Worm (Caenorhabditis elegans): ENCODE data around the gene cdkl-1.

cdkl-1 gene

DNA sequence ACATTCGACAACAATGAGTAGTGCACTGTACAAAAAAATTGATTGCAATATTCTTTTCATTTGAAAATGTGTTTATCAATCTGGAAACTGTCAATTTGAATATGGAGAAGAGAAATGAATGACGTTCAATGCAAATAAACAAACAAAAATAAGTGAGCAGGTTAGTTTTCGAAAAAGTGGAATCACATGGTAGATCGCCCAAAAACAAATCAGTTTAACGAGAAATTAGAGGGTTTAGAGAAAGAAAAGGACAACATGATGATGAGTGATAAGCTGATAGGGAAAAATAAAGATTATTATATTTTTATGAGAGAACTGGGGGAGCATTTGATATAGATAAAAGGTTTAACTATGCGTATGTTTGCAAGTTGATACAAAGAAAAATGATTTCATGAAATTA is 29.4 kb upstream of the cdkl-1 start, which contains the start of gene T04C12.8:
Gene T04C12.8, minus strand, starts transcription at position 82 of the 400 bp plus-strand sequence.
- no peak for TF ChIP-seq ceh-19 (GFP tag; optimal IDR thresholded peaks at IDR 0.05)
- TF ChIP-seq elt-2 (tag; optimal IDR thresholded peaks at IDR 0.05): peak; percentile 83

- no peak for TF ChIP-seq eyg-1 (tag; optimal IDR thresholded peaks at IDR 0.05)
- no peak for TF ChIP-seq ama-1 (optimal IDR thresholded peaks at IDR 0.05)
- no peak for TF ChIP-seq ceh-30 (tag; optimal IDR thresholded peaks at IDR 0.05)
- TF ChIP-seq ztf-16 (tag; optimal IDR thresholded peaks at IDR 0.05): no peak
- TF ChIP-seq rnt-1 (tag; optimal IDR thresholded peaks at IDR 0.05): no peak
- TF ChIP-seq Y22D7AL.16 (tag; optimal IDR thresholded peaks at IDR 0.05): no peak
- no peak for TF ChIP-seq T23F11.4 (GFP tag; optimal IDR thresholded peaks at IDR 0.05)
- TF ChIP-seq unc-42 (tag; optimal IDR thresholded peaks at IDR 0.05): no peak
Observed at ce11 chrV:11070388-11070787, 28.3 kb upstream of the cdkl-1 start.

ce11 chrV:11071453-11071852 is 27.2 kb upstream of the cdkl-1 start:
- TF ChIP-seq F13H6.1 (tag; optimal IDR thresholded peaks at IDR 0.05): no peak
- no peak for TF ChIP-seq pqm-1 (tag; optimal IDR thresholded peaks at IDR 0.05)
- TF ChIP-seq sox-4 (tag; optimal IDR thresholded peaks at IDR 0.05): no peak
- no peak for TF ChIP-seq ets-4 (tag; optimal IDR thresholded peaks at IDR 0.05)
- TF ChIP-seq ceh-30 (tag; optimal IDR thresholded peaks at IDR 0.05): no peak
- TF ChIP-seq ceh-19 (GFP tag; optimal IDR thresholded peaks at IDR 0.05): no peak
- no peak for TF ChIP-seq ceh-2 (tag; optimal IDR thresholded peaks at IDR 0.05)
- TF ChIP-seq pat-9 (tag; optimal IDR thresholded peaks at IDR 0.05): no peak
- no peak for TF ChIP-seq rnt-1 (tag; optimal IDR thresholded peaks at IDR 0.05)
- TF ChIP-seq pag-3 (tag; optimal IDR thresholded peaks at IDR 0.05; ENCODE audit: borderline replicate concordance): no peak
- TF ChIP-seq ref-2 (tag; optimal IDR thresholded peaks at IDR 0.05): no peak
- TF ChIP-seq dve-1 (tag; optimal IDR thresholded peaks at IDR 0.05): no peak
- no peak for TF ChIP-seq lim-6 (tag; optimal IDR thresholded peaks at IDR 0.05)
- TF ChIP-seq ceh-18 (tag; optimal IDR thresholded peaks at IDR 0.05): no peak
- no peak for TF ChIP-seq ztf-16 (tag; optimal IDR thresholded peaks at IDR 0.05)
- no peak for TF ChIP-seq C38D4.7 (GFP tag; optimal IDR thresholded peaks at IDR 0.05)
- no peak for TF ChIP-seq npax-4 (tag; optimal IDR thresholded peaks at IDR 0.05)
- TF ChIP-seq pha-2 (tag; optimal IDR thresholded peaks at IDR 0.05): no peak
- TF ChIP-seq madf-2 (tag; optimal IDR thresholded peaks at IDR 0.05): no peak

ce11 chrV:11073354-11073753 is 25.3 kb upstream of the cdkl-1 start:
- TF ChIP-seq hlh-6 (tag; optimal IDR thresholded peaks at IDR 0.05) (no peak), unc-55 (GFP tag; optimal IDR thresholded peaks at IDR 0.05) (peak; percentile 2), ceh-34 (tag; optimal IDR thresholded peaks at IDR 0.05) (no peak), ceh-18 (tag; optimal IDR thresholded peaks at IDR 0.05) (peak; percentile 4), pax-1 (tag; optimal IDR thresholded peaks at IDR 0.05) (no peak), Y22D7AL.16 (tag; optimal IDR thresholded peaks at IDR 0.05) (no peak)

DNA sequence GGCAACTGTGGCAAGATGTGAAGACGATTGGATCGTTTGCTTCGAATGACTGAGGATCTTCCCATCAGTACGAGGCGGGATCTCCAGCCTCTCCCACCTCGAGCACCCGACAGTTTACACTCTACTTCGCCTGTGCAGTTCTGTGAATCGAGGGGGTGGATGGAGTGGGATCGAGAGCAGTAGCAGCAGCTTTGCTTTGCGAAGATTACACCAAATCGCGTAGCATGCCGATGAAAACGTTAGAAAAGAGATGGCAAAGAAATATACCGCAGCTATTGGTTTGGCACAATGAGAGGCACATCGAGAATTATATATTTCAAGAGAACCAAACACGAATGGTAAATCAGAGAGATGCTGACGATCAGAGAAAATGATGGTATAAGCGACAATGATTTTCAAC is 24.3 kb upstream of the cdkl-1 start, which contains the start of gene act-3:
Gene act-3, minus strand, starts transcription at position 51 of the 400 bp plus-strand sequence.
- peak; percentile 67 for TF ChIP-seq rnt-1 (tag; optimal IDR thresholded peaks at IDR 0.05)
- peak; percentile 27 for TF ChIP-seq unc-55 (GFP tag; optimal IDR thresholded peaks at IDR 0.05)
- peak; percentile 92 for TF ChIP-seq ceh-18 (tag; optimal IDR thresholded peaks at IDR 0.05)
- peak; percentile 53 for TF ChIP-seq nfya-1 (tag; optimal IDR thresholded peaks at IDR 0.05)
- TF ChIP-seq dve-1 (tag; optimal IDR thresholded peaks at IDR 0.05): no peak

ce11 chrV:11075209-11076027 is 23.3 kb upstream of the cdkl-1 start:
- peak; percentile 32 for TF ChIP-seq hlh-6 (tag; optimal IDR thresholded peaks at IDR 0.05)
- TF ChIP-seq ceh-31 (tag; optimal IDR thresholded peaks at IDR 0.05): peak; percentile 31
- TF ChIP-seq unc-42 (tag; optimal IDR thresholded peaks at IDR 0.05): peak; percentile 25
- peak; percentile 13 for TF ChIP-seq ceh-18 (tag; optimal IDR thresholded peaks at IDR 0.05)
- TF ChIP-seq Y22D7AL.16 (tag; optimal IDR thresholded peaks at IDR 0.05): no peak
- TF ChIP-seq elt-4 (tag; optimal IDR thresholded peaks at IDR 0.05): peak; percentile 54
- peak; percentile 26 for TF ChIP-seq sdc-2 (tag; optimal IDR thresholded peaks at IDR 0.05)
- no peak for TF ChIP-seq hlh-30 (tag; optimal IDR thresholded peaks at IDR 0.05; ENCODE audit: insufficient read depth)
- TF ChIP-seq hlh-13 (GFP tag; optimal IDR thresholded peaks at IDR 0.05): no peak
- peak; percentile 23 for TF ChIP-seq nfya-1 (tag; optimal IDR thresholded peaks at IDR 0.05)
- peak; percentile 14 for TF ChIP-seq ref-2 (tag; optimal IDR thresholded peaks at IDR 0.05)
